Worm (Caenorhabditis elegans) whole organism, late embryonic: ENCODE data around the gene Y38A10A.7.

Source experiments
- C08G9.2 ChIP-seq: sonication (generic microtip); optimal IDR thresholded peaks from 2 replicates; lab custom pipeline; 2016; ENCODE audit warnings: mild to moderate bottlenecking, missing genetic modification characterization, moderate library complexity, missing compliant biosample characterization
- C38D4.7 ChIP-seq: fragments of 200-800 bp; sonication (Bioruptor generic); optimal IDR thresholded peaks from 2 replicates; lab custom pipeline; 2018; ENCODE audit warnings: mild to moderate bottlenecking, missing genetic modification characterization, moderate library complexity, missing compliant biosample characterization
- F13H6.1 ChIP-seq: sonication (generic microtip); optimal IDR thresholded peaks from 2 replicates; lab custom pipeline; 2016; ENCODE audit warnings: missing genetic modification characterization, missing compliant biosample characterization
- K09A11.1 ChIP-seq: sonication (generic microtip); optimal IDR thresholded peaks from 2 replicates; lab custom pipeline; 2017; ENCODE audit warnings: antibody characterized with exemption, mild to moderate bottlenecking, missing genetic modification characterization, missing compliant biosample characterization; ENCODE audit not compliant: insufficient read depth
- T23F11.4 ChIP-seq: fragments of 200-800 bp; sonication (Bioruptor generic); optimal IDR thresholded peaks from 2 replicates; lab custom pipeline; 2018; ENCODE audit warnings: mild to moderate bottlenecking, missing genetic modification characterization, missing compliant biosample characterization
- Y22D7AL.16 ChIP-seq: sonication (generic microtip); optimal IDR thresholded peaks from 2 replicates; lab custom pipeline; 2016; ENCODE audit warnings: missing genetic modification characterization, missing compliant biosample characterization
- ahr-1 ChIP-seq: sonication (generic microtip); optimal IDR thresholded peaks from 2 replicates; lab custom pipeline; 2016; ENCODE audit warnings: missing genetic modification characterization, missing compliant biosample characterization
- ceh-14 ChIP-seq: sonication (generic microtip); optimal IDR thresholded peaks from 2 replicates; lab custom pipeline; 2016; ENCODE audit warnings: missing genotype, missing genetic modification characterization, missing compliant biosample characterization
- ceh-18 ChIP-seq: sonication (generic microtip); optimal IDR thresholded peaks from 2 replicates; lab custom pipeline; 2016; ENCODE audit warnings: missing genetic modification characterization, missing compliant biosample characterization
- ceh-19 ChIP-seq: fragments of 200-800 bp; sonication (Bioruptor generic); optimal IDR thresholded peaks from 2 replicates; lab custom pipeline; 2018; ENCODE audit warnings: mild to moderate bottlenecking, missing genetic modification characterization, missing compliant biosample characterization
- ceh-2 ChIP-seq: sonication (generic microtip); optimal IDR thresholded peaks from 2 replicates; lab custom pipeline; 2016; ENCODE audit warnings: missing genotype, missing genetic modification characterization, missing compliant biosample characterization
- ceh-22 ChIP-seq: sonication (generic microtip); optimal IDR thresholded peaks from 2 replicates; lab custom pipeline; 2017; ENCODE audit warnings: missing biosample characterization, missing genetic modification characterization
- ceh-24 ChIP-seq: sonication (generic microtip); optimal IDR thresholded peaks from 2 replicates; lab custom pipeline; 2016; ENCODE audit warnings: mild to moderate bottlenecking, missing genetic modification characterization, missing compliant biosample characterization
- ceh-31 ChIP-seq: sonication (generic microtip); optimal IDR thresholded peaks from 2 replicates; lab custom pipeline; 2016; ENCODE audit warnings: missing genetic modification characterization, missing compliant biosample characterization
- ceh-45 ChIP-seq: fragments of 200-800 bp; sonication (Bioruptor generic); IDR thresholded peaks from 2 replicates; pipeline ENCODE4 v1.3.6; 2022; ENCODE audit warnings: missing genetic modification reagents, missing genetic modification characterization, missing compliant biosample characterization
- ceh-6 ChIP-seq: fragments of 200-800 bp; sonication (Bioruptor generic); optimal IDR thresholded peaks from 2 replicates; lab custom pipeline; 2018; ENCODE audit warnings: mild to moderate bottlenecking, missing genetic modification characterization, missing compliant biosample characterization
- ceh-9 ChIP-seq: sonication (generic microtip); optimal IDR thresholded peaks from 2 replicates; lab custom pipeline; 2016; ENCODE audit warnings: mild to moderate bottlenecking, missing genetic modification characterization, inconsistent platforms, missing compliant biosample characterization
- che-1 ChIP-seq: sonication (generic microtip); optimal IDR thresholded peaks from 2 replicates; lab custom pipeline; 2016; ENCODE audit warnings: mild to moderate bottlenecking, missing genetic modification characterization, missing compliant biosample characterization
- dmd-4 ChIP-seq: sonication (generic microtip); optimal IDR thresholded peaks from 2 replicates; lab custom pipeline; 2016; ENCODE audit warnings: borderline replicate concordance, missing genetic modification characterization, missing compliant biosample characterization
- dve-1 ChIP-seq: sonication (generic microtip); optimal IDR thresholded peaks from 2 replicates; lab custom pipeline; 2017; ENCODE audit warnings: antibody characterized with exemption, mild to moderate bottlenecking, missing genetic modification characterization, missing compliant biosample characterization
- elt-2 ChIP-seq: sonication (generic microtip); optimal IDR thresholded peaks from 2 replicates; lab custom pipeline; 2016; ENCODE audit warnings: missing genetic modification reagents, missing genetic modification characterization, missing compliant biosample characterization
- ets-4 ChIP-seq: sonication (generic microtip); optimal IDR thresholded peaks from 2 replicates; lab custom pipeline; 2016; ENCODE audit warnings: missing genetic modification characterization, missing compliant biosample characterization
- eyg-1 ChIP-seq: sonication (generic microtip); optimal IDR thresholded peaks from 2 replicates; lab custom pipeline; 2016; ENCODE audit warnings: missing genotype, missing genetic modification characterization, missing compliant biosample characterization
- hlh-13 ChIP-seq: fragments of 200-800 bp; sonication (Bioruptor generic); optimal IDR thresholded peaks from 2 replicates; lab custom pipeline; 2018; ENCODE audit warnings: mild to moderate bottlenecking, missing genetic modification characterization, missing compliant biosample characterization
- hlh-15 ChIP-seq: sonication (generic microtip); optimal IDR thresholded peaks from 2 replicates; lab custom pipeline; 2016; ENCODE audit warnings: missing genetic modification characterization, missing compliant biosample characterization
- hlh-30 ChIP-seq: sonication (generic microtip); optimal IDR thresholded peaks from 2 replicates; lab custom pipeline; 2017; ENCODE audit warnings: antibody characterized with exemption, missing genetic modification characterization, missing compliant biosample characterization; ENCODE audit not compliant: insufficient read depth
- hlh-6 ChIP-seq: sonication (generic microtip); optimal IDR thresholded peaks from 2 replicates; lab custom pipeline; 2016; ENCODE audit warnings: missing genotype, missing genetic modification characterization, missing compliant biosample characterization
- hlh-8 ChIP-seq: sonication (generic microtip); optimal IDR thresholded peaks from 2 replicates; lab custom pipeline; 2016; ENCODE audit warnings: missing genotype, missing genetic modification characterization, missing compliant biosample characterization
- lin-11 ChIP-seq: fragments of 200-800 bp; sonication (Bioruptor generic); optimal IDR thresholded peaks from 2 replicates; lab custom pipeline; 2018; ENCODE audit warnings: mild to moderate bottlenecking, missing genetic modification characterization, missing compliant biosample characterization
- madf-2 ChIP-seq: sonication (generic microtip); optimal IDR thresholded peaks from 2 replicates; lab custom pipeline; 2017; ENCODE audit warnings: missing genetic modification characterization, missing compliant biosample characterization
- mec-3 ChIP-seq: sonication (generic microtip); optimal IDR thresholded peaks from 2 replicates; lab custom pipeline; 2016; ENCODE audit warnings: borderline replicate concordance, missing genetic modification characterization, missing compliant biosample characterization
- nfya-1 ChIP-seq: sonication (generic microtip); optimal IDR thresholded peaks from 2 replicates; lab custom pipeline; 2017; ENCODE audit warnings: missing genetic modification characterization, mild to moderate bottlenecking, missing compliant biosample characterization, antibody characterized with exemption, moderate library complexity
- npax-4 ChIP-seq: sonication (generic microtip); optimal IDR thresholded peaks from 2 replicates; lab custom pipeline; 2016; ENCODE audit warnings: missing genetic modification characterization, missing compliant biosample characterization
- pat-9 ChIP-seq: fragments of 200-800 bp; sonication (Bioruptor generic); optimal IDR thresholded peaks from 2 replicates; lab custom pipeline; 2018; ENCODE audit warnings: mild to moderate bottlenecking, missing genetic modification characterization, moderate library complexity, missing compliant biosample characterization
- pax-1 ChIP-seq: fragments of 150-350 bp; optimal IDR thresholded peaks from 2 replicates; lab custom pipeline; 2014; ENCODE audit warnings: missing biosample characterization, missing genetic modification characterization
- pha-2 ChIP-seq: sonication (generic microtip); optimal IDR thresholded peaks from 2 replicates; lab custom pipeline; 2017; ENCODE audit warnings: mild to moderate bottlenecking, missing genetic modification characterization, missing compliant biosample characterization
- ref-2 ChIP-seq: sonication (generic microtip); optimal IDR thresholded peaks from 2 replicates; lab custom pipeline; 2016; ENCODE audit warnings: missing genetic modification characterization, missing compliant biosample characterization
- rnt-1 ChIP-seq: sonication (generic microtip); optimal IDR thresholded peaks from 2 replicates; lab custom pipeline; 2016; ENCODE audit warnings: missing genetic modification characterization, missing compliant biosample characterization
- sdc-2 ChIP-seq: sonication (generic microtip); optimal IDR thresholded peaks from 2 replicates; lab custom pipeline; 2016; ENCODE audit warnings: missing genotype, missing genetic modification characterization, missing compliant biosample characterization
- sox-4 ChIP-seq: sonication (generic microtip); optimal IDR thresholded peaks from 2 replicates; lab custom pipeline; 2017; ENCODE audit warnings: mild to moderate bottlenecking, missing genetic modification characterization, inconsistent platforms, missing compliant biosample characterization
- syd-9 ChIP-seq: sonication (generic microtip); optimal IDR thresholded peaks from 2 replicates; lab custom pipeline; 2016; ENCODE audit warnings: mild to moderate bottlenecking, missing genetic modification characterization, moderate library complexity, missing compliant biosample characterization
- tbx-2 ChIP-seq: sonication (generic microtip); optimal IDR thresholded peaks from 2 replicates; lab custom pipeline; 2016; ENCODE audit warnings: missing genetic modification characterization, missing compliant biosample characterization
- tbx-7 ChIP-seq: sonication (generic microtip); optimal IDR thresholded peaks from 2 replicates; lab custom pipeline; 2016; ENCODE audit warnings: missing genotype, missing genetic modification characterization, missing compliant biosample characterization
- unc-3 ChIP-seq, 2 experiments: fragments of 200-800 bp in 1 of 2; sonication (Bioruptor generic) in 1 of 2; sonication (generic microtip) in 1 of 2; conservative IDR thresholded peaks in 1 of 2; optimal IDR thresholded peaks in 1 of 2; 2 replicates each; pipeline versions ENCODE4 v1.3.6 to Lab custom; 2016 to 2022; ENCODE audit warnings: missing compliant biosample characterization in 2 of 2, missing genetic modification characterization in 2 of 2, missing genetic modification reagents in 1 of 2
- unc-42 ChIP-seq: sonication (generic microtip); optimal IDR thresholded peaks from 2 replicates; lab custom pipeline; 2016; ENCODE audit warnings: missing genotype, missing genetic modification characterization, missing compliant biosample characterization
- unc-86 ChIP-seq: sonication (generic microtip); optimal IDR thresholded peaks from 2 replicates; lab custom pipeline; 2016; ENCODE audit warnings: missing genetic modification characterization, missing compliant biosample characterization
- zip-5 ChIP-seq: sonication (generic microtip); optimal IDR thresholded peaks from 2 replicates; lab custom pipeline; 2016; ENCODE audit warnings: missing genetic modification characterization, missing compliant biosample characterization

Y38A10A.7 gene

ce11 chrV:6105374-6105773 lies 9.4 kb downstream of the Y38A10A.7 start, which contains the start of gene atf-8:
Gene atf-8 (plus strand): TSS chrV:6105607.
- TF ChIP-seq sdc-2 (tag; lab: Kevin White, UChicago), result no peak
- peak; percentile 42 for TF ChIP-seq T23F11.4 (GFP tag; lab: Kevin White, UChicago)
- TF ChIP-seq ceh-14 (tag; lab: Kevin White, UChicago), result no peak
- TF ChIP-seq hlh-13 (GFP tag; lab: Kevin White, UChicago), result no peak
- TF ChIP-seq nfya-1 (tag; lab: Kevin White, UChicago), result peak; percentile 32
- TF ChIP-seq unc-42, result no peak
- TF ChIP-seq mec-3 (tag; lab: Kevin White, UChicago), result no peak
- no peak for TF ChIP-seq ceh-24 (tag; lab: Kevin White, UChicago)
- TF ChIP-seq madf-2 (tag; lab: Kevin White, UChicago), result no peak
- no peak for TF ChIP-seq lin-11 (tag; lab: Kevin White, UChicago)
- TF ChIP-seq elt-2 (tag; lab: Kevin White, UChicago), result no peak
- TF ChIP-seq dmd-4 (tag; lab: Kevin White, UChicago), result no peak
- peak; percentile 74 for TF ChIP-seq ref-2 (tag; lab: Kevin White, UChicago)
- no peak for TF ChIP-seq ceh-45 (GFP tag; lab: Robert Waterston, UW)
- peak; percentile 14 for TF ChIP-seq ceh-31 (tag; lab: Kevin White, UChicago)
- TF ChIP-seq syd-9 (tag; lab: Kevin White, UChicago), result no peak
- TF ChIP-seq pat-9, result no peak
- no peak for TF ChIP-seq sox-4
- TF ChIP-seq eyg-1 (tag; lab: Kevin White, UChicago), result no peak
- no peak for TF ChIP-seq ceh-9 (tag; lab: Kevin White, UChicago)
- TF ChIP-seq ceh-2 (tag; lab: Kevin White, UChicago), result no peak
- TF ChIP-seq pha-2 (tag; lab: Kevin White, UChicago), result no peak
- no peak for TF ChIP-seq pax-1 (tag; lab: Kevin White, UChicago)
- no peak for TF ChIP-seq hlh-6 (tag; lab: Kevin White, UChicago)
- no peak for TF ChIP-seq dve-1 (tag; lab: Kevin White, UChicago)
- no peak for TF ChIP-seq K09A11.1 (tag; lab: Kevin White, UChicago)
- TF ChIP-seq ceh-19 (GFP tag; lab: Kevin White, UChicago), result no peak
- TF ChIP-seq ceh-6, result no peak
- TF ChIP-seq tbx-2 (tag; lab: Kevin White, UChicago), result peak; percentile 3
- TF ChIP-seq C38D4.7 (GFP tag; lab: Kevin White, UChicago), result no peak
- TF ChIP-seq npax-4 (tag; lab: Kevin White, UChicago), result no peak
- no peak for TF ChIP-seq Y22D7AL.16 (tag; lab: Kevin White, UChicago)
- no peak for TF ChIP-seq ahr-1 (tag; lab: Kevin White, UChicago)
- TF ChIP-seq hlh-15 (tag; lab: Kevin White, UChicago), result no peak

ce11 chrV:6107474-6107873 lies 11.5 kb downstream of the Y38A10A.7 start, which contains the start of gene cwf-19L1:
Gene cwf-19L1 (plus strand): TSS chrV:6107828.
- TF ChIP-seq ceh-31 (tag; lab: Kevin White, UChicago) (peak; percentile 87), unc-86 (tag; lab: Kevin White, UChicago) (no peak), ceh-18 (peak; percentile 40), nfya-1 (tag; lab: Kevin White, UChicago) (peak; percentile 42), unc-3 (GFP tag; conservative IDR thresholded peaks at IDR 0.05; lab: Robert Waterston, UW) (no peak), unc-3 (tag; optimal IDR thresholded peaks at IDR 0.05; lab: Kevin White, UChicago) (no peak), zip-5 (tag; lab: Kevin White, UChicago) (peak; percentile 61), pat-9 (no peak), C38D4.7 (GFP tag; lab: Kevin White, UChicago) (no peak), tbx-2 (tag; lab: Kevin White, UChicago) (peak; percentile 67), ceh-2 (tag; lab: Kevin White, UChicago) (peak; percentile 78), tbx-7 (peak; percentile 80), hlh-30 (no peak), elt-2 (tag; lab: Kevin White, UChicago) (peak; percentile 2), ceh-22 (tag; lab: Kevin White, UChicago) (no peak), hlh-8 (peak; percentile 61), rnt-1 (tag; lab: Kevin White, UChicago) (peak; percentile 47), unc-42 (peak; percentile 31), npax-4 (tag; lab: Kevin White, UChicago) (no peak), che-1 (no peak), hlh-13 (GFP tag; lab: Kevin White, UChicago) (no peak), F13H6.1 (tag; lab: Kevin White, UChicago) (no peak), ets-4 (tag; lab: Kevin White, UChicago) (peak; percentile 81), C08G9.2 (peak; percentile 88), ref-2 (tag; lab: Kevin White, UChicago) (peak; percentile 29)
